Fruit fly (Drosophila melanogaster): ENCODE results near the gene spz5.

dm6 chr3L:2837417-2837816 is 54.5 kb downstream of the spz5 start:
- TF ChIP-seq psq (optimal IDR thresholded peaks at IDR 0.05) (no peak), ttk (optimal IDR thresholded peaks at IDR 0.05) (no peak), h (optimal IDR thresholded peaks at IDR 0.05) (no peak), Myc (optimal IDR thresholded peaks at IDR 0.05) (no peak)
